Fruit fly (Drosophila melanogaster): Measurements from ENCODE around the gene rsh.

The rsh gene

DNA sequence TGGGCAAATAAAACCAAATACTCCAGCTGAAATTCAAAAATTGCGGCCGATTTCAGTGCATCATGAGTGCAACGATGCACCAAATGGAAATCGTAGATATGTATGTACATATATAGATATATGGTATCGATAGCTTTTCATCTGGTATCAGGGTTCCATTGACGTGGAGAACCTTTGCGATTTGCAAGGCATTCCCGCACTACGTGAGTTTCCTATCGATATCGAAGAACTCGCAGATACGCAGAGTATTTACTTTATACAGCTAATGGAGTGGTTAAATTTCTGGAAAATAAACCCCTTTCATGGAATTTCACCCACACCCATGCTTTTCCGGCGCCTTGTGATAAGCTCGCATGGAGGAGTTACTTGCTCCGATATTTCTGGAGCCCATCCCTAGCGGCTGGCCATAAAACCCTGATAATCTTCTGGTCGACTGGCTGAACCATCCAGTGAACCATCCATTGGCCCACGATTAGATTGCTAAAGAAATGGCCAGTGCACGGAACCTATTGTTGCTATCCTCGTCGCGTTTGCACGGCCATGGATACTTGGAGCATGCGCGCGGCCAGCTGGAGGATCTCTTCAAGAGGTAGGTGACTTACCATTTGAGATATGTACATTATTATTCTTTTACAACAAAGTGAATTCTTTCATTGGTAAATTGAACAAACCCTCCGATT lies 105.8 kb downstream of the rsh start, which contains the start of gene CG2200 (continued):
- peak; percentile 32 for TF ChIP-seq CG17829 (tag; optimal IDR thresholded peaks at IDR 0.05)
- TF ChIP-seq CG34224 (GFP tag; IDR thresholded peaks at IDR 0.05; ENCODE audit: partially characterized antibody) = peak; percentile 84
- no peak for TF ChIP-seq CG18476 (GFP tag; optimal IDR thresholded peaks at IDR 0.05)
- no peak for TF ChIP-seq stc (GFP tag; IDR thresholded peaks at IDR 0.05)
- peak; percentile 76 for TF ChIP-seq amos (GFP tag; IDR thresholded peaks at IDR 0.05; ENCODE audit: partially characterized antibody)
- TF ChIP-seq Fer1 (GFP tag; optimal IDR thresholded peaks at IDR 0.05) = peak; percentile 23
- no peak for TF ChIP-seq HLHmδ (GFP tag; optimal IDR thresholded peaks at IDR 0.05)
- TF ChIP-seq hth (optimal IDR thresholded peaks at IDR 0.05) = no peak
- no peak for TF ChIP-seq psq (GFP tag; optimal IDR thresholded peaks at IDR 0.05)
- TF ChIP-seq Dip2 (GFP tag; IDR thresholded peaks at IDR 0.05) = no peak
- TF ChIP-seq Hand (GFP tag; optimal IDR thresholded peaks at IDR 0.05) = no peak
- TF ChIP-seq slou (GFP tag; optimal IDR thresholded peaks at IDR 0.05) = no peak
- TF ChIP-seq CG11398 (GFP tag; optimal IDR thresholded peaks at IDR 0.05) = no peak
- peak; percentile 42 for TF ChIP-seq nmo (GFP tag; optimal IDR thresholded peaks at IDR 0.05)
- TF ChIP-seq lbe (GFP tag; optimal IDR thresholded peaks at IDR 0.05) = peak; percentile 71
- TF ChIP-seq CG8924 (tag; optimal IDR thresholded peaks at IDR 0.05) = peak; percentile 8
- no peak for TF ChIP-seq croc (GFP tag; conservative IDR thresholded peaks at IDR 0.05)
- no peak for TF ChIP-seq CG14965 (GFP tag; optimal IDR thresholded peaks at IDR 0.05; ENCODE audit: borderline replicate concordance)
- peak; percentile 54 for TF ChIP-seq HmgZ (tag; optimal IDR thresholded peaks at IDR 0.05)
- TF ChIP-seq ase (GFP tag; IDR thresholded peaks at IDR 0.05) = no peak
- TF ChIP-seq usp (GFP tag; optimal IDR thresholded peaks at IDR 0.05) = no peak
- peak; percentile 83 for TF ChIP-seq CG16813 (GFP tag; IDR thresholded peaks at IDR 0.05; ENCODE audit: partially characterized antibody)
- TF ChIP-seq CG17612 (GFP tag; IDR thresholded peaks at IDR 0.05) = no peak
- peak; percentile 19 for TF ChIP-seq D19A (tag; optimal IDR thresholded peaks at IDR 0.05)
- TF ChIP-seq CG1529 (GFP tag; optimal IDR thresholded peaks at IDR 0.05) = no peak
- TF ChIP-seq sna (GFP tag; IDR thresholded peaks at IDR 0.05; ENCODE audit: partially characterized antibody) = peak; percentile 83
- no peak for TF ChIP-seq Nf-YB (GFP tag; optimal IDR thresholded peaks at IDR 0.05)
- TF ChIP-seq Doc3 (GFP tag; IDR thresholded peaks at IDR 0.05; ENCODE audit: partially characterized antibody) = peak; percentile 76
- no peak for TF ChIP-seq so (GFP tag; IDR thresholded peaks at IDR 0.05)
- no peak for TF ChIP-seq kni (GFP tag; optimal IDR thresholded peaks at IDR 0.05)
- TF ChIP-seq hkb (optimal IDR thresholded peaks at IDR 0.05) = no peak
- peak; percentile 57; the same call in 1 of the 2 replicates for TF ChIP-seq hkb (GFP tag; IDR thresholded peaks at IDR 0.05)
- no peak for TF ChIP-seq CG11695 (GFP tag; IDR thresholded peaks at IDR 0.05)
- TF ChIP-seq nerfin-2 (GFP tag; IDR thresholded peaks at IDR 0.05; ENCODE audit: partially characterized antibody) = peak; percentile 76
- TF ChIP-seq CG10979 (tag; optimal IDR thresholded peaks at IDR 0.05) = peak; percentile 13
- peak; percentile 58 for TF ChIP-seq MESR4 (GFP tag; optimal IDR thresholded peaks at IDR 0.05)
- no peak for TF ChIP-seq eve (GFP tag; optimal IDR thresholded peaks at IDR 0.05)
- TF ChIP-seq CG16779 (GFP tag; IDR thresholded peaks at IDR 0.05) = no peak
- TF ChIP-seq tin (GFP tag; optimal IDR thresholded peaks at IDR 0.05) = no peak
- peak; percentile 38 for TF ChIP-seq CG2712 (tag; optimal IDR thresholded peaks at IDR 0.05)
- TF ChIP-seq BEAF-32 (GFP tag; optimal IDR thresholded peaks at IDR 0.05) = peak; percentile 80
- no peak for TF ChIP-seq CG10274 (GFP tag; optimal IDR thresholded peaks at IDR 0.05)
- no peak for TF ChIP-seq CG10321 (GFP tag; IDR thresholded peaks at IDR 0.05)
- peak; percentile 37; the same call in 1 of the 2 replicates for TF ChIP-seq Xrp1 (GFP tag; IDR thresholded peaks at IDR 0.05)
- TF ChIP-seq CG30431 (GFP tag; optimal IDR thresholded peaks at IDR 0.05) = no peak
- TF ChIP-seq CG2875 (GFP tag; optimal IDR thresholded peaks at IDR 0.05) = no peak
- TF ChIP-seq hb (GFP tag; IDR thresholded peaks at IDR 0.05; ENCODE audit: partially characterized antibody) = peak; percentile 87
- no peak for TF ChIP-seq Ravus (GFP tag; IDR thresholded peaks at IDR 0.05)
- TF ChIP-seq tio (GFP tag; optimal IDR thresholded peaks at IDR 0.05) = no peak
- no peak for TF ChIP-seq chn (GFP tag; optimal IDR thresholded peaks at IDR 0.05)
